Worm (Caenorhabditis elegans) whole organism, mixed stage, embryonic: Measurements from ENCODE around the gene ttr-7.

Experiments
- ceh-83 ChIP-seq: fragments of 200-800 bp; sonication (Bioruptor generic); optimal IDR thresholded peaks from 2 replicates; lab custom pipeline; 2018; ENCODE audit warnings: mild to moderate bottlenecking, missing genetic modification characterization, missing compliant biosample characterization
- elt-3 ChIP-seq: fragments of 150-350 bp; optimal IDR thresholded peaks from 2 replicates; lab custom pipeline; 2014; ENCODE audit warnings: missing biosample characterization, missing genetic modification characterization
- lin-13 ChIP-seq: fragments of 150-350 bp; optimal IDR thresholded peaks from 2 replicates; lab custom pipeline; 2014; ENCODE audit warnings: missing biosample characterization, missing genetic modification characterization
- mep-1 ChIP-seq: fragments of 150-350 bp; optimal IDR thresholded peaks from 2 replicates; lab custom pipeline; 2017; ENCODE audit warnings: missing biosample characterization, missing genetic modification reagents, missing genetic modification characterization, inconsistent platforms
- nhr-12 ChIP-seq: fragments of 150-350 bp; optimal IDR thresholded peaks from 2 replicates; lab custom pipeline; 2014; ENCODE audit warnings: missing biosample characterization, missing genetic modification characterization
- nhr-237 ChIP-seq: fragments of 150-350 bp; optimal IDR thresholded peaks from 2 replicates; lab custom pipeline; 2014; ENCODE audit warnings: missing biosample characterization, missing genetic modification characterization
- pha-4 ChIP-seq: fragments of 150-350 bp; optimal IDR thresholded peaks from 2 replicates; lab custom pipeline; 2018; ENCODE audit warnings: missing biosample characterization, missing genetic modification reagents, missing genetic modification characterization
- snpc-4 ChIP-seq: fragments of 150-350 bp; optimal IDR thresholded peaks from 2 replicates; lab custom pipeline; 2014; ENCODE audit warnings: missing biosample characterization, missing genetic modification characterization
- zip-8 ChIP-seq: fragments of 150-350 bp; optimal IDR thresholded peaks from 2 replicates; lab custom pipeline; 2014; ENCODE audit warnings: missing biosample characterization, missing genetic modification characterization

DNA sequence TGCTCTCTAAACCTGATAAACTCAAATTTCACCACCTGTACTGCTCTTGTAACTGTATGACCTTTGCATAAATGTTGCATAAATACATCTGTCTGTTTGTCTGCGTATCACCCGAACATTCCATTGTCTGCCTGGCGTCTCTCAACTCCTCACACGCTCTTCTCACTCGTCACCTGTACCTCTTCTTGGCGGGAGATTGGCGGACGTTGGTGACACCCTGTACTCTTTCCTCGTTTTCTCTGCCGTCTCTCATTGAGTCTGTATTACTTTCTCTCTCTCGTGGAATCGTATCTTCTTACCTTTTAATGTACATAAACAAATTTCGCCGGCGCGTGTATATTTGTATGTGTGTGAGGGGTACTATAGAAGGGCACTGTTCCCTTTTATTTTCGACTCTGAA, 47.0 kb upstream of the ttr-7 start:
- TF ChIP-seq nhr-12 (tag; lab: Kevin White, UChicago) (no peak), pha-4 (tag; lab: Kevin White, UChicago) (peak; percentile 84), lin-13 (tag; lab: Kevin White, UChicago) (no peak), elt-3 (tag; lab: Kevin White, UChicago) (no peak), ceh-83 (no peak), zip-8 (tag; lab: Kevin White, UChicago) (no peak), snpc-4 (tag; lab: Kevin White, UChicago) (no peak), nhr-237 (tag; lab: Kevin White, UChicago) (no peak), mep-1 (tag; lab: Kevin White, UChicago) (peak; percentile 51)
